Fruit fly (Drosophila melanogaster): ENCODE results near the gene ss.

DNA sequence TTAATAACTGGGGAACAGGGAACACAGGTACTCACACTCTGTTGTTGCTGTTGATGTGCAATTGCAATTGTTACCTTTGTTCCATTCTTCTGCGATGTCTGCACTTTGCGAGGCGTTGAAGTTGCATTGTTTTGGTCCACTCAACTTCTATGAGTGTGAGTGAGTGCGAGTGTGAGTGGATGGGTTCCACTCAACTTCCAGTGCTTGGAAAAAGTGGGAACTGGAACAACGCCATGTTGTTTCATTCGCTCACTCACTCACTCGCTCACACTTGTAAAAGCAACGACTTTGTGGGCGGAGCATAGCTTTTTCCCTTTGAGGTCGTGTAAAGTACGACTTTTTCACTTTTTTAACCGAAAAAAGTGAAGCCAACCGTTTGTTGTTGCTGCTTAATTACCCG is 10.2 kb upstream of the ss start:
- TF ChIP-seq usp (GFP tag; optimal IDR thresholded peaks at IDR 0.05), result no peak
- TF ChIP-seq Dll (optimal IDR thresholded peaks at IDR 0.05), result no peak
